Worm (Caenorhabditis elegans): Measurements from ENCODE around the gene acp-5.

ce11 chrX:5869603-5870002 lies 40.4 kb downstream of the acp-5 start:
- TF ChIP-seq klf-2 (GFP tag; conservative IDR thresholded peaks at IDR 0.05) (no peak), flt-1 (GFP tag; IDR thresholded peaks at IDR 0.05) (no peak), ref-1 (GFP tag; conservative IDR thresholded peaks at IDR 0.05) (no peak), cog-1 (tag; optimal IDR thresholded peaks at IDR 0.05) (no peak), med-1 (GFP tag; optimal IDR thresholded peaks at IDR 0.05; ENCODE audit: insufficient read depth) (no peak)
